Worm (Caenorhabditis elegans) whole organism, mixed stage, embryonic: ENCODE measurements around the gene mbl-1.

Experiments used
- M03D4.4 ChIP-seq: sonication (generic microtip); optimal IDR thresholded peaks from 2 replicates; lab custom pipeline; 2017; ENCODE audit warnings: mild to moderate bottlenecking, missing genetic modification characterization, missing compliant biosample characterization
- bed-3 ChIP-seq: fragments of 200-800 bp; sonication (Bioruptor generic); optimal IDR thresholded peaks from 3 replicates; lab custom pipeline; 2018; ENCODE audit warnings: mild to moderate bottlenecking, missing genetic modification characterization, moderate library complexity, missing compliant biosample characterization
- blmp-1 ChIP-seq: fragments of 150-350 bp; optimal IDR thresholded peaks from 2 replicates; lab custom pipeline; 2014; ENCODE audit warnings: missing biosample characterization, missing genetic modification characterization
- ceh-39 ChIP-seq: fragments of 150-350 bp; optimal IDR thresholded peaks from 2 replicates; lab custom pipeline; 2014; ENCODE audit warnings: missing biosample characterization, missing genetic modification characterization
- ceh-43 ChIP-seq: fragments of 200-800 bp; sonication (Bioruptor generic); optimal IDR thresholded peaks from 2 replicates; lab custom pipeline; 2018; ENCODE audit warnings: mild to moderate bottlenecking, missing genetic modification characterization, moderate library complexity, missing compliant biosample characterization
- ceh-83 ChIP-seq: fragments of 200-800 bp; sonication (Bioruptor generic); optimal IDR thresholded peaks from 2 replicates; lab custom pipeline; 2018; ENCODE audit warnings: mild to moderate bottlenecking, missing genetic modification characterization, missing compliant biosample characterization
- ces-1 ChIP-seq: fragments of 150-350 bp; optimal IDR thresholded peaks from 2 replicates; lab custom pipeline; 2014; ENCODE audit warnings: missing biosample characterization, missing genetic modification reagents, missing genetic modification characterization
- cnd-1 ChIP-seq: fragments of 200-800 bp; sonication (Bioruptor generic); optimal IDR thresholded peaks from 2 replicates; lab custom pipeline; 2018; ENCODE audit warnings: mild to moderate bottlenecking, missing genetic modification characterization, missing compliant biosample characterization
- drap-1 ChIP-seq: fragments of 200-800 bp; sonication (Bioruptor generic); optimal IDR thresholded peaks from 3 replicates; lab custom pipeline; 2018; ENCODE audit warnings: mild to moderate bottlenecking, missing genetic modification characterization, missing compliant biosample characterization
- elt-1 ChIP-seq: sonication (generic microtip); optimal IDR thresholded peaks from 2 replicates; lab custom pipeline; 2017; ENCODE audit warnings: missing genetic modification characterization, mild to moderate bottlenecking, missing compliant biosample characterization, antibody characterized with exemption, moderate library complexity, borderline replicate concordance; ENCODE audit not compliant: insufficient read depth
- elt-3 ChIP-seq: fragments of 150-350 bp; optimal IDR thresholded peaks from 2 replicates; lab custom pipeline; 2014; ENCODE audit warnings: missing biosample characterization, missing genetic modification characterization
- flh-1 ChIP-seq: fragments of 200-800 bp; sonication (Bioruptor generic); optimal IDR thresholded peaks from 2 replicates; lab custom pipeline; 2018; ENCODE audit warnings: mild to moderate bottlenecking, missing genetic modification characterization, moderate library complexity, missing compliant biosample characterization
- ham-2 ChIP-seq: fragments of 200-800 bp; sonication (Bioruptor generic); optimal IDR thresholded peaks from 2 replicates; lab custom pipeline; 2018; ENCODE audit warnings: mild to moderate bottlenecking, missing genetic modification characterization, missing compliant biosample characterization
- lin-13 ChIP-seq: fragments of 150-350 bp; optimal IDR thresholded peaks from 2 replicates; lab custom pipeline; 2014; ENCODE audit warnings: missing biosample characterization, missing genetic modification characterization
- lin-32 ChIP-seq: fragments of 200-800 bp; sonication (Bioruptor generic); optimal IDR thresholded peaks from 2 replicates; lab custom pipeline; 2018; ENCODE audit warnings: mild to moderate bottlenecking, missing genetic modification characterization, missing compliant biosample characterization
- lsy-2 ChIP-seq: fragments of 150-350 bp; optimal IDR thresholded peaks from 2 replicates; lab custom pipeline; 2014; ENCODE audit warnings: missing biosample characterization, missing genetic modification characterization
- mab-5 ChIP-seq: fragments of 150-350 bp; optimal IDR thresholded peaks from 2 replicates; lab custom pipeline; 2014; ENCODE audit warnings: missing biosample characterization, missing genetic modification characterization
- mep-1 ChIP-seq: fragments of 150-350 bp; optimal IDR thresholded peaks from 2 replicates; lab custom pipeline; 2017; ENCODE audit warnings: missing biosample characterization, missing genetic modification reagents, missing genetic modification characterization, inconsistent platforms
- mls-2 ChIP-seq: sonication (generic microtip); optimal IDR thresholded peaks from 2 replicates; lab custom pipeline; 2016; ENCODE audit warnings: mild to moderate bottlenecking, missing genetic modification characterization, moderate library complexity, missing compliant biosample characterization
- nhr-12 ChIP-seq: fragments of 150-350 bp; optimal IDR thresholded peaks from 2 replicates; lab custom pipeline; 2014; ENCODE audit warnings: missing biosample characterization, missing genetic modification characterization
- nhr-2 ChIP-seq: fragments of 150-350 bp; optimal IDR thresholded peaks from 2 replicates; lab custom pipeline; 2014; ENCODE audit warnings: missing biosample characterization, missing genetic modification characterization
- nhr-237 ChIP-seq: fragments of 150-350 bp; optimal IDR thresholded peaks from 2 replicates; lab custom pipeline; 2014; ENCODE audit warnings: missing biosample characterization, missing genetic modification characterization
- nhr-28 ChIP-seq: fragments of 150-350 bp; optimal IDR thresholded peaks from 2 replicates; lab custom pipeline; 2014; ENCODE audit warnings: missing biosample characterization, missing genetic modification characterization
- nhr-76 ChIP-seq: sonication (generic microtip); optimal IDR thresholded peaks from 2 replicates; lab custom pipeline; 2017; ENCODE audit warnings: missing biosample characterization, missing genetic modification characterization
- pha-4 ChIP-seq: fragments of 150-350 bp; optimal IDR thresholded peaks from 2 replicates; lab custom pipeline; 2018; ENCODE audit warnings: missing biosample characterization, missing genetic modification reagents, missing genetic modification characterization
- sem-2 ChIP-seq: fragments of 200-800 bp; sonication (Bioruptor generic); optimal IDR thresholded peaks from 2 replicates; lab custom pipeline; 2018; ENCODE audit warnings: mild to moderate bottlenecking, missing genetic modification characterization, missing compliant biosample characterization
- snpc-4 ChIP-seq: fragments of 150-350 bp; optimal IDR thresholded peaks from 2 replicates; lab custom pipeline; 2014; ENCODE audit warnings: missing biosample characterization, missing genetic modification characterization
- sptf-1 ChIP-seq: sonication (generic microtip); optimal IDR thresholded peaks from 2 replicates; lab custom pipeline; 2017; ENCODE audit warnings: mild to moderate bottlenecking, missing genetic modification characterization, moderate library complexity, missing compliant biosample characterization
- tbx-8 ChIP-seq: fragments of 200-800 bp; sonication (Bioruptor generic); optimal IDR thresholded peaks from 2 replicates; lab custom pipeline; 2018; ENCODE audit warnings: mild to moderate bottlenecking, missing genetic modification characterization, moderate library complexity, missing compliant biosample characterization
- unc-120 ChIP-seq: sonication (generic microtip); optimal IDR thresholded peaks from 2 replicates; lab custom pipeline; 2017; ENCODE audit warnings: missing genetic modification characterization, missing compliant biosample characterization; ENCODE audit not compliant: poor library complexity, severe bottlenecking
- unc-39 ChIP-seq: fragments of 150-350 bp; optimal IDR thresholded peaks from 2 replicates; lab custom pipeline; 2014; ENCODE audit warnings: missing biosample characterization, missing genetic modification characterization
- zip-8 ChIP-seq: fragments of 150-350 bp; optimal IDR thresholded peaks from 2 replicates; lab custom pipeline; 2014; ENCODE audit warnings: missing biosample characterization, missing genetic modification characterization
- ztf-11 ChIP-seq: fragments of 150-350 bp; optimal IDR thresholded peaks from 2 replicates; lab custom pipeline; 2014; ENCODE audit warnings: missing biosample characterization, missing genetic modification characterization

The mbl-1 gene

DNA sequence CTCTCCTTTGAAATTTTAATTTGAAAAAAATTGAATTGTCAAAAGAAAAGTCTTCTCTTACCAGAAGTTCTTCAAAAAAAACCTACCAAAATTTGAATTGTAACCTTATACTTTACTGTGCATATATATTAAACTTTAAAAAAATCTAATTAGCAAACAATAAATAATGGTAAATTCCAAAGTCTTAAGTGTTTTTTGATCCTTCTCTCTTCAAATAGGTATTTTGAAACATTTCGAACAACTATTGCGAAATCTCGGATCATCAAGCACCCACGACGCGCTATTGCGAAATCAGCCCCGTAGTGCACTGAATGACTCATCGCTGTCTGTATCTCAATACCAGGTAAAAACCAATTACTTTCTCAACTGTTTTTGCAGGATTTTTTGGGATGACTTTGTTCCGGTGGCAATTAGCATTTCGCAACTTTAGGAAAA is 47.7 kb upstream of the mbl-1 start:
- TF ChIP-seq flh-1 (GFP tag; lab: Kevin White, UChicago) (no peak), pha-4 (tag; lab: Kevin White, UChicago) (no peak), sem-2 (GFP tag; lab: Kevin White, UChicago) (no peak), nhr-237 (peak; percentile 52), ces-1 (GFP tag; lab: Kevin White, UChicago) (peak; percentile 13), nhr-2 (tag; lab: Kevin White, UChicago) (peak; percentile 43)

DNA sequence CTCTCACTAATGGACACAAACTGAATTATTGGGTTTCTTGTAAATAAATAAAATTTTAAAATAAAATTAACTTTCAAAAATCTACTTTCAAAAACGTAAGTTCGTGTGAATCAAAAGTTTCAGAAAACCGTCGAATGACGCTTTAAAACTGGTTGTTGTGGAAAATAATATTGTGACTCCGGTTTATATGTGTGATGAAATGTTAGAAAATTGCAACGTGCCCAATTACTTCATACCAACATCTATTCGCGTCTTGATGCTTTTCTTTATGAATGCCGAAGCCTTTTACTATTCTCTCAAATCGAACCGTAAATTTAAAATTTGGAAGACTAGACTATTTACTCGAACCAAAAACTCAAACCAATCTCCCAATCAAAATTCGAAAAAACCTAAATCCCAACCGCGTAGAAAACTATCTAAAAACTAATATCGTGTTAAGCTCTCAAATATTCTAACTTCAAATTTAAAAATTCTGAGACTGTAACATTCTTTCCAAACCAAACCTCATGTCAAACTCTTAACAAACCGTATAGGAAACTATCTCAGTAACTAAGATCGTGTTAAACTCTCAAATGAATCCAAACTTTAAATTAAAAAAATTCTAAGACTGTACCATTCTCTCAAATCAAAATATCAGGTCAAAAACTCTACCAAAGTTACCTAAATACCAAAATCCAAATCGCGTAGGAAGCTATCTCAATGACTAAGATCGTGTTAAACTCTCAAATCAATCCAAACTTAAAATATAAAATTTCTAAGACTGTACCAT is 47.0 kb upstream of the mbl-1 start:
- TF ChIP-seq pha-4 (tag; lab: Kevin White, UChicago) (peak; percentile 12), unc-39 (tag; lab: Kevin White, UChicago) (no peak), nhr-12 (tag; lab: Kevin White, UChicago) (no peak), mep-1 (tag; lab: Kevin White, UChicago) (peak; percentile 27)
- TF ChIP-seq, all 35 proteins: peak for 2

DNA sequence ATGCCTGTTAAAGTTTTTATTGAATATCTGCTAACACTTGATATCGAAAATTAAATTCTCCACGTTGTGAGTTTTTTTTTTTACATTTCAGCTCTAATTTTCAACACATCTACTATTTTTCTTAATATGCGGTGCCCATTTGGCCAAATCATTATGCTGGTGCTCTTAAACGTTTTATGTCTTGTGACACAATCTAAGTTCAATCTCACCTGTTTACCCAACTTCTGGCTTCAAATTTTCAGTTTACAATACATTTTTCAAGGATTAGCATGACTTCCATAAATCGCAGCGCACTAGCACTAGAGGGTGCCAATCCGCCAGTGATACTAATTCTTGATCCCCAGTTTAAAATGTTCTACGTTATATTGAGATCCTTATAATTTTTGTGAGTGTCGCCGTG is 36.1 kb upstream of the mbl-1 start:
- TF ChIP-seq elt-1 (tag; lab: Kevin White, UChicago) (no peak), nhr-12 (tag; lab: Kevin White, UChicago) (no peak), ham-2 (no peak), mep-1 (tag; lab: Kevin White, UChicago) (no peak), elt-3 (tag; lab: Kevin White, UChicago) (no peak), drap-1 (GFP tag; lab: Kevin White, UChicago) (no peak), zip-8 (tag; lab: Kevin White, UChicago) (no peak)
- TF ChIP-seq, all 35 proteins: peak for 0

DNA sequence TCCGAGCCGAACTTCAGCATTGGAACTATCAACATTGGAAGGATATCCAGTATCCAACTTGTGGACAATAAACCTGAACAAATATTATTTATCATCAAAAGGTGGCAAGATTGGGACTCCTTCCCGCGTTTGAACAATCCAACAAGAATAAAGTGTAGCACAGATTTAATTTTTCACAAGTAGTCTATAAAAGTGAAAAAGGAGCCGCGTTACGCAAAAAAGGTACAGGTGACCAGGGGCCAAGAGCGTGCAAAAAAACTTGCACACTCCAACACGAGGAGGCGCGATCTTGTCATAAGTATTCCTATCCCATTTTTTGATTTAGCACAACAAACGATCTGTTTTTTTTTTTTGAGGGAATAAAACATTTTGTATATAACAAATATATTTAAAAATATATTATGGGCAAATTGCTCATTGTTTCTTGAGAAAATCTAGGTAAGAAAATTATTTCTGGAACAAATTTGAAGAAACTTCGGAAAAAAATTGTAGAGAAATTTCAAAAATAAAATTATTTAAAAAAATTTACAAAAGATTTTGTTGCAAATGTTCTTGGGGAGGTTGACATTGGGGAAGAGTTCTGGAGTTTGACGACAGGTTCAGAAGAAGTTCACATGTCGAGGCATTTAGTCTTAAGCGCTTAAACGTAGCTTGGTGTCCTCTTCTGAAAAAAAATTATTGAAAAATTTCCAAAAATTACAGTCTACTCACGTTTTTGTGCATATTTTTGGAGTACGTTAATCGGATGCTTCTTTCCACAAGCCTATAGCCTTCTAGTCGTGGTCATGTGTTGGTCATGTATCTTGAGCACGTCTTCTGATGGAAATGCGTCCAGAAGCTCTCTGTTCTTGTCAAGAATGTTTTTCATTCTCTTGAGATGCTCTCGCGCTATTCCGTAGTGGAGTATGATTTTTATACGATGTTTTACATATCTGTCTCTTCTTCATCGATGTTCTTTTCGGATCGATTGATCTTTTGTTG is 34.2 kb upstream of the mbl-1 start:
- TF ChIP-seq nhr-76 (tag; lab: Kevin White, UChicago) = no peak
- TF ChIP-seq ceh-43 (GFP tag; lab: Kevin White, UChicago) = no peak
- TF ChIP-seq tbx-8 = no peak
- TF ChIP-seq ztf-11 (tag; lab: Kevin White, UChicago) = no peak
- TF ChIP-seq nhr-28 (tag; lab: Kevin White, UChicago) = no peak
- TF ChIP-seq sem-2 (GFP tag; lab: Kevin White, UChicago) = peak; percentile 0
- TF ChIP-seq drap-1 (GFP tag; lab: Kevin White, UChicago) = peak; percentile 32
- no peak for TF ChIP-seq M03D4.4
- no peak for TF ChIP-seq elt-3 (tag; lab: Kevin White, UChicago)
- TF ChIP-seq ceh-39 (tag; lab: Kevin White, UChicago) = peak; percentile 51
- no peak for TF ChIP-seq unc-120 (tag; lab: Kevin White, UChicago)
- no peak for TF ChIP-seq ham-2
- no peak for TF ChIP-seq lin-13 (tag; lab: Kevin White, UChicago)
- peak; percentile 37 for TF ChIP-seq flh-1 (GFP tag; lab: Kevin White, UChicago)
- no peak for TF ChIP-seq unc-39 (tag; lab: Kevin White, UChicago)
- TF ChIP-seq mab-5 = no peak
- TF ChIP-seq nhr-12 (tag; lab: Kevin White, UChicago) = no peak
- TF ChIP-seq ces-1 (GFP tag; lab: Kevin White, UChicago) = peak; percentile 42
- no peak for TF ChIP-seq blmp-1 (tag; lab: Kevin White, UChicago)
- peak; percentile 30 for TF ChIP-seq mls-2 (tag; lab: Kevin White, UChicago)
- TF ChIP-seq cnd-1 (tag; lab: Kevin White, UChicago) = peak; percentile 26
- no peak for TF ChIP-seq snpc-4
- TF ChIP-seq ceh-83 (GFP tag; lab: Kevin White, UChicago) = peak; percentile 62
- TF ChIP-seq pha-4 (tag; lab: Kevin White, UChicago) = no peak
- no peak for TF ChIP-seq elt-1 (tag; lab: Kevin White, UChicago)
- no peak for TF ChIP-seq mep-1 (tag; lab: Kevin White, UChicago)
- no peak for TF ChIP-seq lsy-2 (tag; lab: Kevin White, UChicago)
- TF ChIP-seq bed-3 (GFP tag; lab: Kevin White, UChicago) = peak; percentile 49
- TF ChIP-seq nhr-237 = no peak
- TF ChIP-seq sptf-1 (tag; lab: Kevin White, UChicago) = peak; percentile 57
- TF ChIP-seq lin-32 (GFP tag; lab: Kevin White, UChicago) = no peak
- TF ChIP-seq nhr-2 (tag; lab: Kevin White, UChicago) = no peak
- TF ChIP-seq, all 35 proteins: peak for 10
